Fruit fly (Drosophila melanogaster) whole organism, wandering third instar larva: ENCODE measurements around the gene RhoGAP71E.
A peak's percentile ranks its signal among the peaks of the same experiment; 100 is the strongest.

Experiments used
- CG9705 ChIP-seq: fragments of 200-800 bp; sonication (Bioruptor generic); optimal IDR thresholded peaks from 2 replicates; lab custom pipeline; 2018; ENCODE audit warnings: missing biosample characterization, mild to moderate bottlenecking, missing genetic modification characterization
- Dfd ChIP-seq: fragments of >200 bp; optimal IDR thresholded peaks from 2 replicates; lab custom pipeline; 2017; ENCODE audit warnings: missing biosample characterization, missing genetic modification characterization
- Hnf4 ChIP-seq: fragments of 200-800 bp; sonication (Bioruptor generic); optimal IDR thresholded peaks from 2 replicates; lab custom pipeline; 2016; ENCODE audit warnings: missing biosample characterization, mild to moderate bottlenecking, missing genetic modification characterization
- Jra ChIP-seq: sonication (Bioruptor generic); optimal IDR thresholded peaks from 2 replicates; lab custom pipeline; 2016; ENCODE audit warnings: missing biosample characterization, missing genetic modification characterization
- Sp1 ChIP-seq: fragments of 200-800 bp; sonication (Bioruptor generic); optimal IDR thresholded peaks from 3 replicates; lab custom pipeline; 2019; ENCODE audit warnings: missing biosample characterization, mild to moderate bottlenecking, missing genetic modification characterization, moderate library complexity
- Vsx2 ChIP-seq: fragments of 200-300, 225-300 bp; sonication (Bioruptor generic); optimal IDR thresholded peaks from 2 replicates; lab custom pipeline; 2018; ENCODE audit warnings: missing biosample characterization, missing genetic modification characterization; ENCODE audit not compliant: partially characterized antibody
- brk ChIP-seq: fragments of 200-800 bp; sonication (Bioruptor generic); optimal IDR thresholded peaks from 2 replicates; lab custom pipeline; 2016; ENCODE audit warnings: missing biosample characterization, mild to moderate bottlenecking, missing genetic modification characterization
- ey ChIP-seq: fragments of 200-800 bp; sonication (Bioruptor generic); optimal IDR thresholded peaks from 2 replicates; lab custom pipeline; 2016; ENCODE audit warnings: missing biosample characterization, missing genetic modification characterization
- fru ChIP-seq: fragments of 200-800 bp; sonication (Bioruptor generic); optimal IDR thresholded peaks from 3 replicates; lab custom pipeline; 2016; ENCODE audit warnings: missing biosample characterization, mild to moderate bottlenecking, missing genetic modification characterization
- lola ChIP-seq: fragments of >200 bp; optimal IDR thresholded peaks from 2 replicates; lab custom pipeline; 2017; ENCODE audit warnings: missing biosample characterization, missing genetic modification characterization
- pan ChIP-seq: fragments of >200 bp; optimal IDR thresholded peaks from 2 replicates; lab custom pipeline; 2017
- psq ChIP-seq: fragments of 200-800 bp; sonication (Bioruptor generic); optimal IDR thresholded peaks from 3 replicates; lab custom pipeline; 2017; ENCODE audit warnings: missing biosample characterization, mild to moderate bottlenecking, missing genetic modification characterization, moderate library complexity
- usp ChIP-seq: fragments of >200 bp; optimal IDR thresholded peaks from 2 replicates; lab custom pipeline; 2017; ENCODE audit warnings: missing biosample characterization, missing genetic modification characterization

DNA sequence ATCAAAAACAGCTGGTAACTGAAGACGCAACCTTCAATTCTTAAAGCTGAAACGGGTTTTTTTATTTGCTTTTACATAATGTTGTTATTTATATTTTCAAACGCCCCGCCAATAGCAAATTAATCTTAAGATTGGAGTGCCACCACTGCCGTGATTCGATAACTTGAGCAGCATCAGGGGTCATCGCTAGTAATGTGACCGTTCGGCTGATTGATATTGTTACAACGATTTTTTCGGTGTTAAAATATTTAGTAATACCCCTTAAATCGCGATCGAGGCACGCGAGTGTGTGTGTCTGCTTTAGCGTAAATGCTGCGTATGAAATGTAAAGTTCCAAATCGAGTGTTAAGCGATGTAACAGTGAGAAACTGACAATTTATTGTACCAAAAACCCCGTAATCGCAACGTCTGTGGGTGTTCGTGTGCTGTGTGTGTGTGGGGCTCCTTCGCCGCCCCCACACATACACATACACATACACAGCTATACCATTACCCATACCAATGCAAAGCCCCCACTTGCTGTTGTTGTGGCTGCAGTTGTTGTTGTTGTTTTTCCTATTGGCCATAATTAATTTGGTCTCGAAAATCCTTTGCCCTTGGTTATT is 22.7 kb upstream of the RhoGAP71E start, which contains the start of gene dop:
- peak; percentile 18 for TF ChIP-seq ey (GFP tag; lab: Kevin White, UChicago)
- TF ChIP-seq fru (GFP tag; lab: Kevin White, UChicago), result peak; percentile 32
- TF ChIP-seq pan (lab: Kevin White, UChicago), result no peak
- no peak for TF ChIP-seq usp (GFP tag; lab: Kevin White, UChicago)
- TF ChIP-seq Dfd (GFP tag; lab: Kevin White, UChicago), result no peak
- TF ChIP-seq brk (GFP tag; lab: Kevin White, UChicago), result no peak
- TF ChIP-seq Sp1 (GFP tag; lab: Kevin White, UChicago), result no peak
- no peak for TF ChIP-seq CG9705 (GFP tag; lab: Kevin White, UChicago)
- TF ChIP-seq Hnf4 (GFP tag; lab: Kevin White, UChicago), result peak; percentile 36
- no peak for TF ChIP-seq Vsx2 (GFP tag; lab: Kevin White, UChicago)
- no peak for TF ChIP-seq psq (GFP tag; lab: Kevin White, UChicago)
- no peak for TF ChIP-seq lola (GFP tag; lab: Kevin White, UChicago)
- no peak for TF ChIP-seq Jra (GFP tag; lab: Kevin White, UChicago)
